Fruit fly (Drosophila melanogaster) Kc167 (cell line): ENCODE results near the gene CAH6.

Experiments used
- Myc ChIP-seq: fragments of >200 bp; optimal IDR thresholded peaks from 2 replicates; lab custom pipeline; 2017; ENCODE audit warnings: missing external identifiers
- Sin3A ChIP-seq: fragments of >200 bp; optimal IDR thresholded peaks from 2 replicates; lab custom pipeline; 2018; ENCODE audit warnings: missing external identifiers
- h ChIP-seq: fragments of >200 bp; optimal IDR thresholded peaks from 3 replicates; lab custom pipeline; 2018; ENCODE audit warnings: missing external identifiers
- insv ChIP-seq: fragments of >200 bp; optimal IDR thresholded peaks from 3 replicates; lab custom pipeline; 2018; ENCODE audit warnings: missing external identifiers
- psq ChIP-seq: fragments of >200 bp; optimal IDR thresholded peaks from 2 replicates; lab custom pipeline; 2017; ENCODE audit warnings: missing external identifiers
- ttk ChIP-seq: sonication (Bioruptor generic); optimal IDR thresholded peaks from 2 replicates; lab custom pipeline; 2017; ENCODE audit warnings: missing external identifiers

CAH6 gene

dm6 chr3R:31257299-31257698 is at the start of gene CAH6:
Gene CAH6 (plus strand): TSS chr3R:31257599.
- TF ChIP-seq psq (lab: Kevin White, UChicago), result no peak
- no peak for TF ChIP-seq h (lab: Kevin White, UChicago)
- TF ChIP-seq ttk, result no peak
- no peak for TF ChIP-seq Sin3A (lab: Kevin White, UChicago)
- TF ChIP-seq Myc (lab: Kevin White, UChicago), result no peak
- no peak for TF ChIP-seq insv (lab: Kevin White, UChicago)

dm6 chr3R:31210630-31211029 is 46.8 kb upstream of the CAH6 start, which contains the start of gene chp:
Gene chp (minus strand): TSS chr3R:31210730.
- no peak for TF ChIP-seq ttk
- TF ChIP-seq h (lab: Kevin White, UChicago), result no peak
- TF ChIP-seq insv (lab: Kevin White, UChicago), result no peak
- TF ChIP-seq psq (lab: Kevin White, UChicago), result no peak

- no peak for TF ChIP-seq psq (lab: Kevin White, UChicago)
- no peak for TF ChIP-seq ttk
- no peak for TF ChIP-seq Myc (lab: Kevin White, UChicago)
- no peak for TF ChIP-seq Sin3A (lab: Kevin White, UChicago)
- no peak for TF ChIP-seq insv (lab: Kevin White, UChicago)
- TF ChIP-seq h (lab: Kevin White, UChicago), result no peak
These were observed 44.2 kb upstream of the CAH6 start, which contains the start of the genes Zwilch and CG1542 for dm6 chr3R:31213227-31213626. Gene Zwilch (minus strand): TSS chr3R:31213376. Gene CG1542 (plus strand): TSS chr3R:31213458.

dm6 chr3R:31215830-31216229 is 41.6 kb upstream of the CAH6 start, which contains the start of gene CG15561:
Gene CG15561 (minus strand): TSS chr3R:31215942.
- TF ChIP-seq ttk (no peak), h (lab: Kevin White, UChicago) (no peak), insv (lab: Kevin White, UChicago) (no peak), psq (lab: Kevin White, UChicago) (no peak)

dm6 chr3R:31218214-31218876 is 39.1 kb upstream of the CAH6 start:
- TF ChIP-seq Myc (lab: Kevin White, UChicago) (no peak), Sin3A (lab: Kevin White, UChicago) (no peak), psq (lab: Kevin White, UChicago) (no peak), ttk (no peak), h (lab: Kevin White, UChicago) (no peak), insv (lab: Kevin White, UChicago) (no peak)

dm6 chr3R:31218997-31219992 is 38.1 kb upstream of the CAH6 start, which contains the start of gene ATPsynC:
Gene ATPsynC (minus strand): TSS chr3R:31219630.
- no peak for TF ChIP-seq ttk
- no peak for TF ChIP-seq Sin3A (lab: Kevin White, UChicago)
- no peak for TF ChIP-seq h (lab: Kevin White, UChicago)
- no peak for TF ChIP-seq Myc (lab: Kevin White, UChicago)
- TF ChIP-seq insv (lab: Kevin White, UChicago), result no peak

- no peak for TF ChIP-seq insv (lab: Kevin White, UChicago)
These were observed 36.7 kb upstream of the CAH6 start, which contains the start of gene CG12054 for dm6 chr3R:31220456-31221336. Gene CG12054 (plus strand): TSS chr3R:31220702.

dm6 chr3R:31221337-31222047 is 35.9 kb upstream of the CAH6 start:
- TF ChIP-seq psq (lab: Kevin White, UChicago) (no peak), Myc (lab: Kevin White, UChicago) (no peak), insv (lab: Kevin White, UChicago) (no peak), Sin3A (lab: Kevin White, UChicago) (no peak), h (lab: Kevin White, UChicago) (no peak), ttk (no peak)

dm6 chr3R:31222125-31222889 is 35.1 kb upstream of the CAH6 start:
- TF ChIP-seq ttk, result no peak
- no peak for TF ChIP-seq h (lab: Kevin White, UChicago)
- TF ChIP-seq Myc (lab: Kevin White, UChicago), result no peak
- TF ChIP-seq insv (lab: Kevin White, UChicago), result no peak
- TF ChIP-seq psq (lab: Kevin White, UChicago), result no peak
- TF ChIP-seq Sin3A (lab: Kevin White, UChicago), result no peak
